Worm (Caenorhabditis elegans): ENCODE results near the gene mes-4.

- no peak for TF ChIP-seq lin-13 (GFP tag; optimal IDR thresholded peaks at IDR 0.05)
- no peak for TF ChIP-seq ztf-4 (tag; optimal IDR thresholded peaks at IDR 0.05)
- no peak for TF ChIP-seq nhr-76 (tag; optimal IDR thresholded peaks at IDR 0.05)
- no peak for TF ChIP-seq zag-1 (tag; optimal IDR thresholded peaks at IDR 0.05)
- no peak for TF ChIP-seq mdl-1 (tag; optimal IDR thresholded peaks at IDR 0.05)
- no peak for TF ChIP-seq nhr-77 (tag; optimal IDR thresholded peaks at IDR 0.05)
- no peak for TF ChIP-seq pqm-1 (tag; optimal IDR thresholded peaks at IDR 0.05)
- TF ChIP-seq fkh-10 (GFP tag; optimal IDR thresholded peaks at IDR 0.05): no peak
- TF ChIP-seq nhr-11 (tag; optimal IDR thresholded peaks at IDR 0.05): no peak
- peak; percentile 52 for TF ChIP-seq hlh-4 (tag; optimal IDR thresholded peaks at IDR 0.05)
Measured at ce11 chrV:13427378-13427777, 10.0 kb downstream of the mes-4 start.

All from whole organism, L1 larva.